Fruit fly (Drosophila melanogaster): Measurements from ENCODE around the gene CG13308.

Gene CG13308

dm6 chr3L:8770616-8771229, 37.6 kb upstream of the CG13308 start (continued):
- TF ChIP-seq Xrp1 (GFP tag; IDR thresholded peaks at IDR 0.05) (peak; percentile 17; the same call in 1 of the 2 replicates), CG17359 (tag; optimal IDR thresholded peaks at IDR 0.05) (peak; percentile 5), gsb-n (tag; optimal IDR thresholded peaks at IDR 0.05) (peak; percentile 70), so (GFP tag; IDR thresholded peaks at IDR 0.05) (0 out of 3 replicates have a peak, but pooled peaks have one; percentile 24), CG4854 (GFP tag; optimal IDR thresholded peaks at IDR 0.05) (no peak), BtbVII (GFP tag; optimal IDR thresholded peaks at IDR 0.05) (no peak), CG16815 (GFP tag; optimal IDR thresholded peaks at IDR 0.05) (no peak), CG18011 (GFP tag; optimal IDR thresholded peaks at IDR 0.05) (no peak), Dfd (GFP tag; optimal IDR thresholded peaks at IDR 0.05) (no peak), Rfx (GFP tag; IDR thresholded peaks at IDR 0.05) (peak; percentile 17; the same call in 1 of the 2 replicates), fd64A (GFP tag; optimal IDR thresholded peaks at IDR 0.05) (peak; percentile 21), CG2875 (GFP tag; optimal IDR thresholded peaks at IDR 0.05) (no peak), CG4328 (GFP tag; optimal IDR thresholded peaks at IDR 0.05) (no peak), abd-A (tag; optimal IDR thresholded peaks at IDR 0.05) (peak; percentile 89), pzg (GFP tag; optimal IDR thresholded peaks at IDR 0.05) (no peak), Med (GFP tag) (peak; percentile 49), Stat92E (GFP tag; optimal IDR thresholded peaks at IDR 0.05) (no peak), Hr78 (GFP tag; optimal IDR thresholded peaks at IDR 0.05) (no peak), oc (tag; optimal IDR thresholded peaks at IDR 0.05) (peak; percentile 87), CG3407 (GFP tag; optimal IDR thresholded peaks at IDR 0.05) (peak; percentile 1), z (GFP tag; IDR thresholded peaks at IDR 0.05) (0 out of 3 replicates have a peak, but pooled peaks have one; percentile 52), YL-1 (GFP tag; optimal IDR thresholded peaks at IDR 0.05) (no peak), h (optimal IDR thresholded peaks at IDR 0.05) (no peak), Awh (GFP tag; IDR thresholded peaks at IDR 0.05) (peak; percentile 88), CG13624 (GFP tag; optimal IDR thresholded peaks at IDR 0.05) (no peak), fd102C (GFP tag; optimal IDR thresholded peaks at IDR 0.05) (no peak)

- no peak for TF ChIP-seq CG1832 (GFP tag; optimal IDR thresholded peaks at IDR 0.05)
- peak; percentile 62; the same call in 1 of the 2 replicates for TF ChIP-seq ara (GFP tag; IDR thresholded peaks at IDR 0.05)
- TF ChIP-seq HLH3B (GFP tag; IDR thresholded peaks at IDR 0.05), result peak; percentile 62
- no peak for TF ChIP-seq CG2129 (GFP tag; IDR thresholded peaks at IDR 0.05; ENCODE audit: partially characterized antibody)
- TF ChIP-seq toy (GFP tag; IDR thresholded peaks at IDR 0.05), result no peak
- peak; percentile 52 for TF ChIP-seq CG9437 (GFP tag; optimal IDR thresholded peaks at IDR 0.05)
- peak; percentile 59 for TF ChIP-seq CG14050 (GFP tag; IDR thresholded peaks at IDR 0.05)
- TF ChIP-seq BEAF-32 (GFP tag; optimal IDR thresholded peaks at IDR 0.05), result no peak
- peak; percentile 26 for TF ChIP-seq Hmr (GFP tag; optimal IDR thresholded peaks at IDR 0.05)
- TF ChIP-seq fru (optimal IDR thresholded peaks at IDR 0.05), result no peak
- peak; percentile 80 for TF ChIP-seq Spps (tag; optimal IDR thresholded peaks at IDR 0.05)
- peak; percentile 48 for TF ChIP-seq CG8359 (GFP tag; optimal IDR thresholded peaks at IDR 0.05; ENCODE audit: borderline replicate concordance)
- peak; percentile 54 for TF ChIP-seq ap (GFP tag; IDR thresholded peaks at IDR 0.05)
- TF ChIP-seq twi (tag; optimal IDR thresholded peaks at IDR 0.05), result peak; percentile 61
- peak; percentile 47; the same call in 1 of the 2 replicates for TF ChIP-seq CG10959 (GFP tag; IDR thresholded peaks at IDR 0.05)
- TF ChIP-seq CG10274 (GFP tag; optimal IDR thresholded peaks at IDR 0.05), result no peak
- TF ChIP-seq pan (optimal IDR thresholded peaks at IDR 0.05), result no peak
- TF ChIP-seq pan (GFP tag; optimal IDR thresholded peaks at IDR 0.05 in 1 of 2, IDR thresholded peaks at IDR 0.05 in 1 of 2), result peak in 1 of 2 experiments; percentile 86
- peak; percentile 66 for TF ChIP-seq CG12236 (GFP tag; optimal IDR thresholded peaks at IDR 0.05)
- TF ChIP-seq CG6272 (GFP tag; IDR thresholded peaks at IDR 0.05), result peak; percentile 70
- no peak for TF ChIP-seq psq (GFP tag; optimal IDR thresholded peaks at IDR 0.05)
- TF ChIP-seq CG11398 (GFP tag; optimal IDR thresholded peaks at IDR 0.05), result peak; percentile 39
- TF ChIP-seq Drgx (GFP tag; IDR thresholded peaks at IDR 0.05), result peak; percentile 76
- TF ChIP-seq Asciz (GFP tag; optimal IDR thresholded peaks at IDR 0.05), result peak; percentile 77
Measured at dm6 chr3L:8772998-8773684, 35.2 kb upstream of the CG13308 start.
